Worm (Caenorhabditis elegans) whole organism, L3 larva: ENCODE measurements around the gene nhr-39.

Source experiments
- ama-1 ChIP-seq: fragments of 150-350 bp; optimal IDR thresholded peaks from 2 replicates; lab custom pipeline; 2018
- ceh-16 ChIP-seq: sonication (generic microtip); optimal IDR thresholded peaks from 2 replicates; lab custom pipeline; 2017; ENCODE audit warnings: missing biosample characterization, missing genetic modification characterization
- egl-5 ChIP-seq: fragments of 150-350 bp; optimal IDR thresholded peaks from 2 replicates; lab custom pipeline; 2017; ENCODE audit warnings: missing biosample characterization, missing genetic modification reagents, missing genetic modification characterization, inconsistent platforms
- elt-2 ChIP-seq: sonication (generic microtip); optimal IDR thresholded peaks from 2 replicates; lab custom pipeline; 2016; ENCODE audit warnings: missing genetic modification reagents, mild to moderate bottlenecking, missing genetic modification characterization, missing compliant biosample characterization
- fkh-10 ChIP-seq: sonication (generic microtip); optimal IDR thresholded peaks from 2 replicates; lab custom pipeline; 2017; ENCODE audit warnings: missing biosample characterization, missing genetic modification reagents, missing genetic modification characterization
- fkh-2 ChIP-seq: fragments of 150-350 bp; optimal IDR thresholded peaks from 2 replicates; lab custom pipeline; 2014; ENCODE audit warnings: missing biosample characterization, missing genetic modification reagents, missing genetic modification characterization
- fos-1 ChIP-seq: fragments of 150-350 bp; optimal IDR thresholded peaks from 2 replicates; lab custom pipeline; 2014; ENCODE audit warnings: missing biosample characterization, missing genetic modification characterization
- hmg-11 ChIP-seq: sonication (generic microtip); optimal IDR thresholded peaks from 2 replicates; lab custom pipeline; 2016; ENCODE audit warnings: missing genetic modification characterization, missing compliant biosample characterization
- lin-15B ChIP-seq: fragments of 150-350 bp; optimal IDR thresholded peaks from 2 replicates; lab custom pipeline; 2014; ENCODE audit warnings: missing biosample characterization, missing genetic modification characterization
- lin-39 ChIP-seq: fragments of 150-350 bp; optimal IDR thresholded peaks from 2 replicates; lab custom pipeline; 2018; ENCODE audit warnings: missing biosample characterization, missing genetic modification reagents, missing genetic modification characterization
- lsy-12 ChIP-seq: sonication (generic microtip); optimal IDR thresholded peaks from 2 replicates; lab custom pipeline; 2016; ENCODE audit warnings: mild to moderate bottlenecking, missing genetic modification characterization, missing compliant biosample characterization
- nfya-1 ChIP-seq: sonication (generic microtip); optimal IDR thresholded peaks from 2 replicates; lab custom pipeline; 2017; ENCODE audit warnings: missing genetic modification characterization, mild to moderate bottlenecking, missing compliant biosample characterization, antibody characterized with exemption, moderate library complexity; ENCODE audit not compliant: insufficient read depth
- nhr-12 ChIP-seq: fragments of 150-350 bp; optimal IDR thresholded peaks from 2 replicates; lab custom pipeline; 2014; ENCODE audit warnings: missing biosample characterization, missing genetic modification characterization
- nhr-23 ChIP-seq: fragments of 150-350 bp; optimal IDR thresholded peaks from 2 replicates; lab custom pipeline; 2014; ENCODE audit warnings: missing biosample characterization, missing genetic modification reagents, missing genetic modification characterization
- nhr-237 ChIP-seq: fragments of 150-350 bp; optimal IDR thresholded peaks from 2 replicates; lab custom pipeline; 2014; ENCODE audit warnings: missing biosample characterization, missing genetic modification characterization
- nhr-25 ChIP-seq: sonication (generic microtip); optimal IDR thresholded peaks from 2 replicates; lab custom pipeline; 2017; ENCODE audit warnings: missing biosample characterization, missing genetic modification characterization
- nhr-28 ChIP-seq: fragments of 150-350 bp; optimal IDR thresholded peaks from 2 replicates; lab custom pipeline; 2014; ENCODE audit warnings: missing biosample characterization, missing genetic modification characterization
- nhr-43 ChIP-seq: sonication (generic microtip); optimal IDR thresholded peaks from 2 replicates; lab custom pipeline; 2016; ENCODE audit warnings: mild to moderate bottlenecking, missing genetic modification characterization, missing compliant biosample characterization; ENCODE audit not compliant: poor library complexity, severe bottlenecking
- nhr-67 ChIP-seq: fragments of 150-350 bp; optimal IDR thresholded peaks from 2 replicates; lab custom pipeline; 2014; ENCODE audit warnings: missing biosample characterization, missing genetic modification characterization
- nhr-76 ChIP-seq: fragments of 150-350 bp; sonication (generic microtip); optimal IDR thresholded peaks from 5 replicates; lab custom pipeline; 2014; ENCODE audit warnings: missing biosample characterization, missing genetic modification characterization
- nhr-77 ChIP-seq: fragments of 150-350 bp; optimal IDR thresholded peaks from 2 replicates; lab custom pipeline; 2014; ENCODE audit warnings: missing biosample characterization, missing genetic modification characterization
- pha-4 ChIP-seq: fragments of 150-350 bp; optimal IDR thresholded peaks from 2 replicates; lab custom pipeline; 2014; ENCODE audit warnings: missing biosample characterization, missing genetic modification reagents, missing genetic modification characterization
- unc-62 ChIP-seq: fragments of 150-350 bp; sonication (generic microtip); optimal IDR thresholded peaks from 4 replicates; lab custom pipeline; 2014; ENCODE audit warnings: missing biosample characterization, missing genetic modification reagents, missing genetic modification characterization

nhr-39 gene

ce11 chrV:9328670-9329069, 25.5 kb downstream of the nhr-39 start, which contains the start of gene K07B1.4:
TSS of gene K07B1.4 (plus strand) at chrV:9328970.
- TF ChIP-seq elt-2 (tag; lab: Kevin White, UChicago), result peak; percentile 19
- TF ChIP-seq nfya-1, result no peak

- TF ChIP-seq nhr-43 (tag; lab: Kevin White, UChicago) (no peak), fkh-10 (no peak), fos-1 (tag; lab: Kevin White, UChicago) (no peak), lsy-12 (tag; lab: Kevin White, UChicago) (no peak), pha-4 (tag; lab: Kevin White, UChicago) (peak; percentile 20), elt-2 (tag; lab: Kevin White, UChicago) (peak; percentile 17), nhr-77 (tag; lab: Kevin White, UChicago) (no peak), lin-39 (no peak)
Measured at ce11 chrV:9329245-9329979, 26.3 kb downstream of the nhr-39 start.

- TF ChIP-seq unc-62, result no peak
- TF ChIP-seq fkh-2, result no peak
- TF ChIP-seq nfya-1, result peak; percentile 3
- TF ChIP-seq lsy-12 (tag; lab: Kevin White, UChicago), result no peak
- TF ChIP-seq pha-4 (tag; lab: Kevin White, UChicago), result peak; percentile 70
- TF ChIP-seq nhr-28, result no peak
- no peak for TF ChIP-seq nhr-76 (tag; lab: Kevin White, UChicago)
- TF ChIP-seq ceh-16 (tag; lab: Kevin White, UChicago), result no peak
Measured at ce11 chrV:9332611-9333315, 29.6 kb downstream of the nhr-39 start.

- no peak for TF ChIP-seq nhr-12 (tag; lab: Kevin White, UChicago)
- peak; percentile 26 for TF ChIP-seq nhr-43 (tag; lab: Kevin White, UChicago)
- TF ChIP-seq elt-2 (tag; lab: Kevin White, UChicago), result peak; percentile 20
Measured at ce11 chrV:9333316-9334048, 30.4 kb downstream of the nhr-39 start, which contains the start of gene acl-14. TSS of gene acl-14 (minus strand) at chrV:9333631.

- TF ChIP-seq hmg-11 (tag; lab: Kevin White, UChicago) (no peak), pha-4 (tag; lab: Kevin White, UChicago) (peak; percentile 25), nhr-237 (tag; lab: Kevin White, UChicago) (no peak), nhr-67 (tag; lab: Kevin White, UChicago) (no peak), lin-39 (no peak), egl-5 (no peak)
Measured at ce11 chrV:9334216-9334615, 31.1 kb downstream of the nhr-39 start, which contains the start of gene ucp-4. TSS of gene ucp-4 (plus strand) at chrV:9334298.

ce11 chrV:9336462-9336861, 33.3 kb downstream of the nhr-39 start, which contains the start of gene coq-6:
TSS of gene coq-6 (plus strand) at chrV:9336762.
- no peak for TF ChIP-seq nfya-1
- TF ChIP-seq, all 47 proteins: peak for 0

ce11 chrV:9338452-9338851, 35.3 kb downstream of the nhr-39 start:
- no peak for TF ChIP-seq lin-15B (tag; lab: Kevin White, UChicago)
- TF ChIP-seq nhr-23, result peak; percentile 49
- TF ChIP-seq nhr-25 (tag; lab: Kevin White, UChicago), result peak; percentile 45
- TF ChIP-seq lsy-12 (tag; lab: Kevin White, UChicago), result peak; percentile 78
- peak; percentile 75 for TF ChIP-seq nhr-43 (tag; lab: Kevin White, UChicago)
- TF ChIP-seq elt-2 (tag; lab: Kevin White, UChicago), result peak; percentile 43
- peak; percentile 99 for TF ChIP-seq ama-1 (lab: Kevin White, UChicago)
- no peak for TF ChIP-seq nhr-12 (tag; lab: Kevin White, UChicago)
